Worm (Caenorhabditis elegans) whole organism, L1 larva: Measurements from ENCODE around the gene srh-46.

ENCODE experiments used
- ama-1 ChIP-seq: fragments of 150-350 bp; optimal IDR thresholded peaks from 2 replicates; lab custom pipeline; 2014
- elt-3 ChIP-seq, 6 experiments: fragments of 150-350 bp in 1 of 6; sonication (generic microtip); optimal IDR thresholded peaks; 2 replicates each; lab custom pipeline; 2017 to 2018; ENCODE audit warnings: missing biosample characterization in 6 of 6, missing genetic modification characterization in 6 of 6, inconsistent platforms in 1 of 6
- jun-1 ChIP-seq: fragments of 150-350 bp; optimal IDR thresholded peaks from 2 replicates; lab custom pipeline; 2014; ENCODE audit warnings: missing biosample characterization, missing genetic modification reagents, missing genetic modification characterization
- skn-1 ChIP-seq: fragments of 150-350 bp; optimal IDR thresholded peaks from 2 replicates; lab custom pipeline; 2014; ENCODE audit warnings: missing biosample characterization, missing genetic modification characterization
- snu-23 ChIP-seq: sonication (generic microtip); optimal IDR thresholded peaks from 2 replicates; lab custom pipeline; 2016; ENCODE audit warnings: missing genetic modification characterization, missing compliant biosample characterization
- unc-86 ChIP-seq: sonication (generic microtip); optimal IDR thresholded peaks from 2 replicates; lab custom pipeline; 2016; ENCODE audit warnings: missing genetic modification characterization, missing compliant biosample characterization
- ztf-11 ChIP-seq, 2 experiments: sonication (generic microtip); optimal IDR thresholded peaks; 2 replicates each; lab custom pipeline; 2016 to 2017; ENCODE audit warnings: missing genetic modification characterization in 2 of 2, missing biosample characterization in 1 of 2, missing compliant biosample characterization in 1 of 2

DNA sequence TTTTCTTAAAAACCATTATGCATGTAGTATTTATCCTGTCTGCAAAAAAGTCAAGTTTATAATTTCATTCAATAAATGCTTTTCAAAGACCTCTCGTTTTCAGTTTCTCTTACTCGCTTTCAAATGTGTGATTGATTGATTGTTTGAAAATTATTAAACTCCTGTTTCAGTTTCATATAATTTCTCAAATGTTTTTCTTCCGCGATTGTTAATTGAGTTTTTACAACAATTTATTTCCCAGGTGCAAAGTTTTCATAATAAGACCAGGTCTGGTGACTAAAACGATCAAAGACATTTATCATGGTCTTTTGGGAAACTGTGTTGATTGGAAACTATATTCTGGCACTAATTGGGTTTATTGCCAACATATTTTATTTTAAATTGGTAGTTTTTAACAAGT is 8.3 kb downstream of the srh-46 start, which contains the start of gene T03F7.6:
- no peak for TF ChIP-seq unc-86 (tag; lab: Kevin White, UChicago)
- TF ChIP-seq ama-1 (lab: Kevin White, UChicago) = no peak
- TF ChIP-seq skn-1 (tag; lab: Kevin White, UChicago) = no peak
- TF ChIP-seq elt-3 (tag; optimal IDR thresholded peaks at IDR 0.05; lab: Kevin White, UChicago) = no peak
- TF ChIP-seq ztf-11 (tag; optimal IDR thresholded peaks at IDR 0.05; lab: Kevin White, UChicago) = no peak
- TF ChIP-seq snu-23 (GFP tag; lab: Kevin White, UChicago) = no peak
- TF ChIP-seq jun-1 (tag; lab: Kevin White, UChicago) = no peak
